Worm (Caenorhabditis elegans): Measurements from ENCODE around the gene edg-1.

Gene edg-1

DNA sequence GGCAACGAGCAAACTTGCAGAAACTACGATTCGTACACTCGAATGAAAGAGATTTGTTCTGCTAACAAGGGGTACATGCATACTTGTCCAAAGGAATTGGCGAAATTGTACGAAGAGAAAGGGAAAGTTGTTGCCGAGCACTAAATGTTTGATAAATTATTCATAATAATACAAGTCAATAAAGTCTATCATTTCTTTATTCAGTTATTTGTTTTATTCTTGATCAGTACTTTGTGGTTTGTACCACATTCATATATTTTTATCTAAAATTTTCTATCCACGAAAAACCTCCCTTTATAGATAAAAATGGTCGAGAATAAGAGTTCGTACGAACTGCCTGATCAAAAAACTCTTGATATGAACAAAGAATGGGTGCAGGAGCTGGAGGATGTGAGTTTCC is at the start of gene edg-1:
edg-1 (plus strand) TSS at position 301 of the 400 bp plus-strand sequence.
- no peak for TF ChIP-seq ama-1 (optimal IDR thresholded peaks at IDR 0.05)
- TF ChIP-seq hnd-1 (tag; optimal IDR thresholded peaks at IDR 0.05), result no peak
- no peak for TF ChIP-seq B0310.2 (tag; optimal IDR thresholded peaks at IDR 0.05)
- no peak for TF ChIP-seq F13C5.2 (tag; optimal IDR thresholded peaks at IDR 0.05)
- no peak for TF ChIP-seq scrt-1 (GFP tag; IDR thresholded peaks at IDR 0.05)
- no peak for TF ChIP-seq ets-7 (tag; optimal IDR thresholded peaks at IDR 0.05)
- no peak for TF ChIP-seq tbx-11 (GFP tag; IDR thresholded peaks at IDR 0.05)

DNA sequence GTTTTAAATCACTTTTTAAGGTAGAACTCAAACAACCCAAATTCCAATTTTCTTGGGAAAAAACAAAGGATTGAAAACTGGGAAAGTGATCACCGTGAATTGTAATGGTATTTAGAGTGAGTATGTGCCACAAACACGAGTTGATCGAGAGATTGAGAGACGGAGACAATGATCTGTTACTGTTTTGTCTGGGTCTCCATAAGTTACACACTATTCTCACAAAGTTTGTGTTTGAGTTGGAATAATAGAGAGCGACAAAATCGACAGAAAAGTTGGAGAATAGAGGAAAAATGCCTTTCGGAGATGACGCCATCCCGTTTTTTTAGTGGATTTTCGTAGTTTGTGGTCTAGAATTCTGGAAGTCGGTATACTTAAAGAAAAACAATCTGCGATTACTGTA is 49.3 kb upstream of the edg-1 start, which contains the start of gene nhr-7:
nhr-7 (minus strand) TSS at position 101 of the 400 bp plus-strand sequence.
- TF ChIP-seq hmg-4 (GFP tag; optimal IDR thresholded peaks at IDR 0.05) (no peak), ceh-36 (tag; optimal IDR thresholded peaks at IDR 0.05) (no peak), pes-1 (GFP tag; IDR thresholded peaks at IDR 0.05) (no peak), scrt-1 (GFP tag; IDR thresholded peaks at IDR 0.05) (no peak), sea-1 (GFP tag; conservative IDR thresholded peaks at IDR 0.05) (no peak), hmbx-1 (tag; optimal IDR thresholded peaks at IDR 0.05) (no peak), F13C5.2 (tag; optimal IDR thresholded peaks at IDR 0.05) (no peak)

DNA sequence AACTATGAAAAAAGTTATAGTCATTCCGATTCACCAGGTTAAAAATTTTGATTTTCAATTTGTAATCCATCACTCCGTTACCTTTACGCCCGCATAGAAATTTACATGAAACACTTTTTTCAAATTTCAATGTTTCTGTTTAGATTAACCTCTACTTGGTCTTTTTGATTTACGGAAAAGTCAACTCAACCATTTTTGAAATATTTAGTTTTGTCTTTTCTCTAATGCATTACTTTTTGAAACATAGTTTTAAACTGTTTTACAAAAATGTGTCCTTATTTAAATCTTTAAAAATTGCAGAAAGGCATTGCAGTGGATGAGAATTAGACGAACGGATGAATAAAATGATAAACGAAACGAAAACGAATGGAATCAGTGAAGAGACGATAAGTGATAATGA is 47.4 kb upstream of the edg-1 start, which contains the start of gene gtl-2:
gtl-2 (plus strand) TSS at position 301 of the 400 bp plus-strand sequence.
- TF ChIP-seq aly-1 (tag; optimal IDR thresholded peaks at IDR 0.05), result no peak
- no peak for TF ChIP-seq sea-1 (GFP tag; conservative IDR thresholded peaks at IDR 0.05)
- no peak for TF ChIP-seq flt-1 (GFP tag; IDR thresholded peaks at IDR 0.05)
- TF ChIP-seq ama-1 (optimal IDR thresholded peaks at IDR 0.05), result no peak
- no peak for TF ChIP-seq scrt-1 (GFP tag; IDR thresholded peaks at IDR 0.05)
- no peak for TF ChIP-seq hnd-1 (tag; optimal IDR thresholded peaks at IDR 0.05)
- no peak for TF ChIP-seq hmg-4 (GFP tag; optimal IDR thresholded peaks at IDR 0.05)
- no peak for TF ChIP-seq hmbx-1 (tag; optimal IDR thresholded peaks at IDR 0.05)
- TF ChIP-seq pes-1 (GFP tag; IDR thresholded peaks at IDR 0.05), result no peak

DNA sequence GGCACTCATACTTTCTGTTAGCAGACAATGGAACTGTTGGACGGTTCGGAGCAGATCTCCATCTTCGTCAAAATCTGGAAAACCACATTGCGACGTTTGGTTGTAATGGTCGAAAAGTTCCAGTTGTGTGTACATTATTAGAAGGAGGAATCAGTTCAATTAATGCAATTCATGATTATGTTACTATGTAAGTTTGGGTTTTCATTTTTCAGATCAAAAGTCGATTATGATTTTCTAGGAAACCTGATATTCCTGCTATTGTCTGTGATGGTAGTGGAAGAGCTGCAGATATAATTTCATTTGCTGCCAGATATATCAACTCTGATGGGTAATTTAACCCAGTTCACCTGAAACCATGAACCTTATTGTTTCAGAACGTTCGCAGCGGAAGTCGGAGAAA is 44.6 kb upstream of the edg-1 start:
- no peak for TF ChIP-seq hmbx-1 (tag; optimal IDR thresholded peaks at IDR 0.05)
- TF ChIP-seq ama-1 (optimal IDR thresholded peaks at IDR 0.05), result no peak
- no peak for TF ChIP-seq tbx-11 (GFP tag; IDR thresholded peaks at IDR 0.05)
- no peak for TF ChIP-seq aly-1 (tag; optimal IDR thresholded peaks at IDR 0.05)
- TF ChIP-seq sea-1 (GFP tag; conservative IDR thresholded peaks at IDR 0.05), result no peak
- TF ChIP-seq ceh-13 (GFP tag; optimal IDR thresholded peaks at IDR 0.05), result no peak
- TF ChIP-seq hnd-1 (tag; optimal IDR thresholded peaks at IDR 0.05), result no peak
- TF ChIP-seq tbx-37 (GFP tag; conservative IDR thresholded peaks at IDR 0.05), result no peak
- TF ChIP-seq ets-7 (tag; optimal IDR thresholded peaks at IDR 0.05), result no peak
- no peak for TF ChIP-seq flt-1 (GFP tag; IDR thresholded peaks at IDR 0.05)
- no peak for TF ChIP-seq tra-4 (tag; optimal IDR thresholded peaks at IDR 0.05)
- TF ChIP-seq B0310.2 (tag; optimal IDR thresholded peaks at IDR 0.05), result no peak
- no peak for TF ChIP-seq scrt-1 (GFP tag; IDR thresholded peaks at IDR 0.05)
- no peak for TF ChIP-seq F13C5.2 (tag; optimal IDR thresholded peaks at IDR 0.05)
- no peak for TF ChIP-seq ceh-36 (tag; optimal IDR thresholded peaks at IDR 0.05)
- TF ChIP-seq hmg-4 (GFP tag; optimal IDR thresholded peaks at IDR 0.05), result no peak
- TF ChIP-seq pes-1 (GFP tag; IDR thresholded peaks at IDR 0.05), result no peak

DNA sequence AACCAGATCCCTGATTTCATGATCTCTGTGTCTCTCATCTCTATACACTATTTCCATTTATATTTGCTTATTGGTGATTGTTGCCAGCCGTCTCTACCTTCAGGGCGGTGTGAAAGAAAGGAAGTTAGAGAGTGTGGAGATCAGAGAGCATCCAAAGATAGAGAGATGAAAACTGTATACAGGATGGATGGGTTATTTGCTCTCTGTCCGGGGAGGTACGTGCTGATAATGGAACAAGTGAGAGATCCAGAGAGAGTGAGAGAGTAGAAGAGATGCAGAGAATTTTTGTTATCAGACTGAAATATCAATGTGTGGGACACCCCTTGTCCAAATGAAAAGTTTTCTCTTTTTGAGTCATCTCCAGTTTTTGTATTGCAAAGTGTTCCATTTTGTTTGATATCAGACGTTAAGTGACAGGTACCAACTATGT is 36.5 kb upstream of the edg-1 start:
- TF ChIP-seq sea-1 (GFP tag; conservative IDR thresholded peaks at IDR 0.05) (no peak), tbx-37 (GFP tag; conservative IDR thresholded peaks at IDR 0.05) (no peak), ets-7 (tag; optimal IDR thresholded peaks at IDR 0.05) (no peak), hmbx-1 (tag; optimal IDR thresholded peaks at IDR 0.05) (no peak), hmg-4 (GFP tag; optimal IDR thresholded peaks at IDR 0.05) (no peak), B0310.2 (tag; optimal IDR thresholded peaks at IDR 0.05) (no peak), ceh-36 (tag; optimal IDR thresholded peaks at IDR 0.05) (no peak), pes-1 (GFP tag; IDR thresholded peaks at IDR 0.05) (no peak), tra-4 (tag; optimal IDR thresholded peaks at IDR 0.05) (no peak), ceh-13 (GFP tag; optimal IDR thresholded peaks at IDR 0.05) (no peak), aly-1 (tag; optimal IDR thresholded peaks at IDR 0.05) (no peak), hnd-1 (tag; optimal IDR thresholded peaks at IDR 0.05) (no peak), scrt-1 (GFP tag; IDR thresholded peaks at IDR 0.05) (no peak), F13C5.2 (tag; optimal IDR thresholded peaks at IDR 0.05) (no peak)

ce11 chrIV:11285239-11285638 is 35.4 kb upstream of the edg-1 start:
- no peak for TF ChIP-seq ets-7 (tag; optimal IDR thresholded peaks at IDR 0.05)
- no peak for TF ChIP-seq flt-1 (GFP tag; IDR thresholded peaks at IDR 0.05)
- TF ChIP-seq aly-1 (tag; optimal IDR thresholded peaks at IDR 0.05), result no peak
- TF ChIP-seq ceh-36 (tag; optimal IDR thresholded peaks at IDR 0.05), result no peak
- no peak for TF ChIP-seq hnd-1 (tag; optimal IDR thresholded peaks at IDR 0.05)
- TF ChIP-seq scrt-1 (GFP tag; IDR thresholded peaks at IDR 0.05), result no peak
- no peak for TF ChIP-seq F13C5.2 (tag; optimal IDR thresholded peaks at IDR 0.05)
- TF ChIP-seq tbx-11 (GFP tag; IDR thresholded peaks at IDR 0.05), result no peak
- no peak for TF ChIP-seq B0310.2 (tag; optimal IDR thresholded peaks at IDR 0.05)
- TF ChIP-seq tbx-37 (GFP tag; conservative IDR thresholded peaks at IDR 0.05), result no peak
- no peak for TF ChIP-seq ama-1 (optimal IDR thresholded peaks at IDR 0.05)
- TF ChIP-seq ceh-13 (GFP tag; optimal IDR thresholded peaks at IDR 0.05), result no peak
- no peak for TF ChIP-seq hmbx-1 (tag; optimal IDR thresholded peaks at IDR 0.05)
- no peak for TF ChIP-seq tra-4 (tag; optimal IDR thresholded peaks at IDR 0.05)
- TF ChIP-seq pes-1 (GFP tag; IDR thresholded peaks at IDR 0.05), result no peak
- TF ChIP-seq sea-1 (GFP tag; conservative IDR thresholded peaks at IDR 0.05), result no peak
- TF ChIP-seq hmg-4 (GFP tag; optimal IDR thresholded peaks at IDR 0.05), result no peak

- TF ChIP-seq ama-1 (optimal IDR thresholded peaks at IDR 0.05) (no peak), tra-4 (tag; optimal IDR thresholded peaks at IDR 0.05) (no peak), aly-1 (tag; optimal IDR thresholded peaks at IDR 0.05) (no peak), pes-1 (GFP tag; IDR thresholded peaks at IDR 0.05) (no peak), ceh-36 (tag; optimal IDR thresholded peaks at IDR 0.05) (no peak), hmbx-1 (tag; optimal IDR thresholded peaks at IDR 0.05) (no peak), scrt-1 (GFP tag; IDR thresholded peaks at IDR 0.05) (no peak), hmg-4 (GFP tag; optimal IDR thresholded peaks at IDR 0.05) (no peak), ceh-13 (GFP tag; optimal IDR thresholded peaks at IDR 0.05) (no peak)
These were observed 34.5 kb upstream of the edg-1 start for ce11 chrIV:11286112-11286511.

DNA sequence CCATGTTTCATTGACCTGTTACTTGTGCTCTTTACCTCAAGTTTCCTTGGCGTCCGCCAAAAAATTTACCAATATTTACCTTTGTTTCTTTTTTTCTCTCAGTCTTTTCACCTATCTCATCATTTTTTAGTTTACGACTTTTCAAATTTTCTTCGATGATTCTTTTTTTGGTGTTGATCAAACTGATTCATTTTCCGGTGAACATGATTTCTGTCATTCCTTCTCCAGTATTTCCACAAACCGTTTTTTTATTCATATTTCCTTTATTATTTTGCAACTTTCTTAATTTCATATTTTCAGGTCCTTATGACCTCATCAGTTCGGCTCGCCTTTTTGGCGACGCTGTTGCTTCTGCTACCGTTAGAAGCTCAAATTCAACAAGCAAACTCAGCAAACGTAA is 33.1 kb upstream of the edg-1 start, which contains the start of gene F54D1.6:
F54D1.6 (plus strand) TSS at position 301 of the 400 bp plus-strand sequence.
- no peak for TF ChIP-seq tbx-37 (GFP tag; conservative IDR thresholded peaks at IDR 0.05)
- no peak for TF ChIP-seq hnd-1 (tag; optimal IDR thresholded peaks at IDR 0.05)
- no peak for TF ChIP-seq hmbx-1 (tag; optimal IDR thresholded peaks at IDR 0.05)
- no peak for TF ChIP-seq F13C5.2 (tag; optimal IDR thresholded peaks at IDR 0.05)
- TF ChIP-seq scrt-1 (GFP tag; IDR thresholded peaks at IDR 0.05), result no peak
- no peak for TF ChIP-seq sea-1 (GFP tag; conservative IDR thresholded peaks at IDR 0.05)
- no peak for TF ChIP-seq hmg-4 (GFP tag; optimal IDR thresholded peaks at IDR 0.05)
- no peak for TF ChIP-seq ets-7 (tag; optimal IDR thresholded peaks at IDR 0.05)
- TF ChIP-seq B0310.2 (tag; optimal IDR thresholded peaks at IDR 0.05), result no peak
- no peak for TF ChIP-seq tra-4 (tag; optimal IDR thresholded peaks at IDR 0.05)
- no peak for TF ChIP-seq tbx-11 (GFP tag; IDR thresholded peaks at IDR 0.05)
